Fruit fly (Drosophila melanogaster): ENCODE measurements around the gene CG14187.

CG14187 gene

DNA sequence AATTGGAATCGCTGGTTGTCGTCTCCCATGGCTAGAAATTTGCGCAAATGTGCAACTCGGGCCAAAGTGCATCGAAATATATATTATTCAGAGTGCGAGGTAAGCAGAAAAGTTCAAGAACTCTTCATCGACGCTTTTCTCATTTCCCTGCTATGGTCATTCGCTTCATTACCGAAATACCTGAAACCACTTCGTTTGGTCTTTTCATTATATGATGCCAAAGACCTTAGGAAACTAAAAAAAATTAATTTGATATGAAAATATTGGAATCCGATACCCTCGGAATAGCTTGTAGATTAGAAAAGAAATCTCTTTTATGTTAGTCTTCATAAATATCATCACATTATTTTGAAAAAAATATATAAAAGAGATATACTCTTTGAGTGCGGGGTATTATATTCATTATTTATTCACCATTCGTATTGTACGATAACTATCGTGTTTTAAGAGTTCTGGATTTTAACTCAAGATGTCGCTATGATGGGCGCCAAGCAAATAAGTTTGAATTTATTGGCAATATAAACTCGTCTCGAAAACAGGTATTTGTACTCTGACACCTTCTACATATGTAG is at the start of gene CG14187 (continued):
- TF ChIP-seq CG4617 (GFP tag; optimal IDR thresholded peaks at IDR 0.05; ENCODE audit: borderline replicate concordance) (no peak), fd3F (GFP tag; optimal IDR thresholded peaks at IDR 0.05) (no peak), CG13894 (tag; optimal IDR thresholded peaks at IDR 0.05) (peak; percentile 6), Sox100B (GFP tag; optimal IDR thresholded peaks at IDR 0.05) (no peak), NC2α (GFP tag; optimal IDR thresholded peaks at IDR 0.05) (no peak), CG31365 (tag; optimal IDR thresholded peaks at IDR 0.05) (no peak), Hr51 (GFP tag; optimal IDR thresholded peaks at IDR 0.05) (peak in 1 of 2 experiments; percentile 8), ham (GFP tag; IDR thresholded peaks at IDR 0.05) (no peak), Meics (GFP tag; optimal IDR thresholded peaks at IDR 0.05) (no peak), Dref (GFP tag; IDR thresholded peaks at IDR 0.05) (no peak), unpg (GFP tag; optimal IDR thresholded peaks at IDR 0.05) (peak; percentile 32), ems (GFP tag; optimal IDR thresholded peaks at IDR 0.05) (no peak), da (GFP tag; optimal IDR thresholded peaks at IDR 0.05) (no peak), Scr (GFP tag; IDR thresholded peaks at IDR 0.05; ENCODE audit: partially characterized antibody) (peak; percentile 65), peb (GFP tag; IDR thresholded peaks at IDR 0.05) (no peak), CG8765 (GFP tag; IDR thresholded peaks at IDR 0.05) (no peak), CG14965 (GFP tag; optimal IDR thresholded peaks at IDR 0.05; ENCODE audit: borderline replicate concordance) (no peak), CG17186 (GFP tag; optimal IDR thresholded peaks at IDR 0.05) (no peak), CG4328 (GFP tag; optimal IDR thresholded peaks at IDR 0.05) (no peak), Jarid2 (GFP tag; optimal IDR thresholded peaks at IDR 0.05) (no peak), Oli (tag; optimal IDR thresholded peaks at IDR 0.05) (no peak), CG12071 (GFP tag; optimal IDR thresholded peaks at IDR 0.05) (no peak), CG13775 (GFP tag; optimal IDR thresholded peaks at IDR 0.05) (no peak), H15 (GFP tag; IDR thresholded peaks at IDR 0.05) (no peak), slbo (GFP tag; IDR thresholded peaks at IDR 0.05) (peak; percentile 55; the same call in 1 of the 2 replicates), sc (optimal IDR thresholded peaks at IDR 0.05) (no peak), sc (GFP tag; optimal IDR thresholded peaks at IDR 0.05) (no peak), Rx (GFP tag; IDR thresholded peaks at IDR 0.05) (no peak), CG5953 (GFP tag; IDR thresholded peaks at IDR 0.05) (no peak), CG30020 (tag; optimal IDR thresholded peaks at IDR 0.05) (no peak), Mrtf (GFP tag; IDR thresholded peaks at IDR 0.05) (no peak), ssp (GFP tag; IDR thresholded peaks at IDR 0.05) (no peak), crc (GFP tag; optimal IDR thresholded peaks at IDR 0.05) (no peak), Rfx (GFP tag; IDR thresholded peaks at IDR 0.05) (peak; percentile 42; the same call in 1 of the 2 replicates), CG16863 (GFP tag; optimal IDR thresholded peaks at IDR 0.05) (no peak), HLH4C (GFP tag; IDR thresholded peaks at IDR 0.05; ENCODE audit: partially characterized antibody) (no peak), otp (GFP tag; IDR thresholded peaks at IDR 0.05) (no peak), CG15479 (GFP tag; optimal IDR thresholded peaks at IDR 0.05) (no peak), CG12391 (tag; optimal IDR thresholded peaks at IDR 0.05) (peak; percentile 6), pfk (GFP tag; optimal IDR thresholded peaks at IDR 0.05) (no peak), MESR4 (GFP tag; optimal IDR thresholded peaks at IDR 0.05) (no peak), CG12236 (GFP tag; optimal IDR thresholded peaks at IDR 0.05) (no peak), D19B (GFP tag; optimal IDR thresholded peaks at IDR 0.05) (peak; percentile 22), Sry-δ (GFP tag; optimal IDR thresholded peaks at IDR 0.05) (peak; percentile 10), Neu2 (GFP tag; optimal IDR thresholded peaks at IDR 0.05; ENCODE audit: borderline replicate concordance) (no peak), croc (GFP tag; conservative IDR thresholded peaks at IDR 0.05) (no peak), ATbp (GFP tag; optimal IDR thresholded peaks at IDR 0.05) (no peak), Pdp1 (GFP tag; optimal IDR thresholded peaks at IDR 0.05) (no peak), TFAM (GFP tag; optimal IDR thresholded peaks at IDR 0.05) (no peak), CG13424 (tag; optimal IDR thresholded peaks at IDR 0.05) (peak; percentile 28)

Measured in whole organism, embryonic.